Worm (Caenorhabditis elegans) whole organism, L4 larva: ENCODE measurements around the gene Y47D3A.31.

Experiments
- D1046.2 ChIP-seq: fragments of 200-800 bp; sonication (Bioruptor generic); IDR thresholded peaks from 2 replicates; pipeline ENCODE4 v1.3.6; 2022; ENCODE audit warnings: missing genetic modification characterization, missing compliant biosample characterization
- F10B5.3 ChIP-seq: sonication (generic microtip); optimal IDR thresholded peaks from 2 replicates; lab custom pipeline; 2016; ENCODE audit warnings: mild to moderate bottlenecking, missing genetic modification characterization, missing compliant biosample characterization
- F26F4.8 ChIP-seq: fragments of 200-800 bp; sonication (Bioruptor generic); conservative IDR thresholded peaks from 2 replicates; pipeline ENCODE4 v1.3.6; 2022; ENCODE audit warnings: missing genetic modification characterization, missing compliant biosample characterization
- F49E8.2 ChIP-seq: sonication (generic microtip); optimal IDR thresholded peaks from 2 replicates; lab custom pipeline; 2016; ENCODE audit warnings: missing compliant biosample characterization, mild to moderate bottlenecking, missing genetic modification characterization, borderline replicate concordance
- T20F7.1 ChIP-seq: fragments of 200-800 bp; sonication (Bioruptor generic); optimal IDR thresholded peaks from 2 replicates; lab custom pipeline; 2018; ENCODE audit warnings: mild to moderate bottlenecking, missing genetic modification characterization, missing compliant biosample characterization
- T26A8.4 ChIP-seq: fragments of 200-800 bp; sonication (Bioruptor generic); IDR thresholded peaks from 2 replicates; pipeline ENCODE4 v1.3.6; 2022; ENCODE audit warnings: missing genetic modification characterization, missing compliant biosample characterization
- Y105C5A.15 ChIP-seq: fragments of 200-800 bp; sonication (Bioruptor generic); IDR thresholded peaks from 2 replicates; pipeline ENCODE4 v1.3.6; 2022; ENCODE audit warnings: missing genetic modification characterization, missing compliant biosample characterization
- Y48G9A.11 ChIP-seq: fragments of 200-800 bp; sonication (Bioruptor generic); IDR thresholded peaks from 2 replicates; pipeline ENCODE4 v1.3.6; 2022; ENCODE audit warnings: missing genetic modification reagents, missing genetic modification characterization, missing compliant biosample characterization
- ZK546.5 ChIP-seq, 2 experiments: sonication (generic microtip); optimal IDR thresholded peaks; 2 replicates each; lab custom pipeline; 2017; ENCODE audit warnings: missing biosample characterization in 2 of 2, missing genetic modification characterization in 2 of 2
- ama-1 ChIP-seq: fragments of 150-350 bp; optimal IDR thresholded peaks from 2 replicates; lab custom pipeline; 2014; ENCODE audit warnings: inconsistent platforms, mixed read lengths
- ceh-20 ChIP-seq: fragments of 200-800 bp; sonication (Bioruptor generic); IDR thresholded peaks from 2 replicates; pipeline ENCODE4 v1.3.6; 2022; ENCODE audit warnings: missing genetic modification reagents, missing genetic modification characterization, missing compliant biosample characterization
- ceh-28 ChIP-seq: fragments of 150-350 bp; optimal IDR thresholded peaks from 2 replicates; lab custom pipeline; 2014; ENCODE audit warnings: missing biosample characterization, missing genetic modification reagents, missing genetic modification characterization
- cey-2 ChIP-seq: sonication (generic microtip); optimal IDR thresholded peaks from 3 replicates; lab custom pipeline; 2017; ENCODE audit warnings: missing genetic modification characterization, mild to moderate bottlenecking, missing compliant biosample characterization, antibody characterized with exemption, borderline replicate concordance; ENCODE audit not compliant: insufficient read depth
- dmd-8 ChIP-seq: fragments of 200-800 bp; sonication (Bioruptor generic); IDR thresholded peaks from 2 replicates; pipeline ENCODE4 v1.3.6; 2022; ENCODE audit warnings: missing genetic modification characterization, missing compliant biosample characterization
- dve-1 ChIP-seq: sonication (generic microtip); optimal IDR thresholded peaks from 2 replicates; lab custom pipeline; 2017; ENCODE audit warnings: antibody characterized with exemption, mild to moderate bottlenecking, missing genetic modification characterization, missing compliant biosample characterization; ENCODE audit not compliant: insufficient read depth
- egl-27 ChIP-seq: sonication (generic microtip); optimal IDR thresholded peaks from 3 replicates; lab custom pipeline; 2017; ENCODE audit warnings: missing biosample characterization, missing genetic modification reagents, missing genetic modification characterization
- egl-43 ChIP-seq: fragments of 200-800 bp; sonication (Bioruptor generic); IDR thresholded peaks from 2 replicates; pipeline ENCODE4 v1.3.6; 2022; ENCODE audit warnings: missing genetic modification reagents, missing genetic modification characterization, missing compliant biosample characterization
- fos-1 ChIP-seq: fragments of 150-350 bp; optimal IDR thresholded peaks from 2 replicates; lab custom pipeline; 2014; ENCODE audit warnings: missing biosample characterization, missing genetic modification characterization
- gei-8 ChIP-seq: fragments of 200-800 bp; sonication (Bioruptor generic); optimal IDR thresholded peaks from 2 replicates; lab custom pipeline; 2018; ENCODE audit warnings: mild to moderate bottlenecking, missing genetic modification characterization, missing compliant biosample characterization
- hif-1 ChIP-seq, 2 experiments: sonication (generic microtip); optimal IDR thresholded peaks; 2 replicates each; lab custom pipeline; 2016 to 2017; ENCODE audit warnings: missing compliant biosample characterization in 2 of 2, missing genetic modification characterization in 2 of 2, missing genetic modification reagents in 2 of 2, missing genotype in 2 of 2, mild to moderate bottlenecking in 1 of 2
- hlh-11 ChIP-seq: fragments of 200-800 bp; sonication (Bioruptor generic); optimal IDR thresholded peaks from 2 replicates; lab custom pipeline; 2018; ENCODE audit warnings: mild to moderate bottlenecking, missing genetic modification characterization, missing compliant biosample characterization
- hlh-30 ChIP-seq: sonication (generic microtip); optimal IDR thresholded peaks from 2 replicates; lab custom pipeline; 2017; ENCODE audit warnings: antibody characterized with exemption, mild to moderate bottlenecking, missing genetic modification characterization, missing compliant biosample characterization; ENCODE audit not compliant: insufficient read depth
- hmg-1.1 ChIP-seq: fragments of 200-800 bp; sonication (Bioruptor generic); IDR thresholded peaks from 2 replicates; pipeline ENCODE4 v1.3.6; 2022; ENCODE audit warnings: missing genetic modification reagents, missing genetic modification characterization, missing compliant biosample characterization
- lin-13 ChIP-seq: fragments of 150-350 bp; optimal IDR thresholded peaks from 2 replicates; lab custom pipeline; 2014; ENCODE audit warnings: missing biosample characterization, missing genetic modification reagents, missing genetic modification characterization
- lin-15B ChIP-seq: fragments of 150-350 bp; sonication (generic microtip); optimal IDR thresholded peaks from 3 replicates; lab custom pipeline; 2014; ENCODE audit warnings: missing biosample characterization, missing genetic modification characterization
- lsy-2 ChIP-seq, 2 experiments: fragments of 150-350 bp in 1 of 2; sonication (generic microtip) in 1 of 2; optimal IDR thresholded peaks; 2 replicates each; lab custom pipeline; 2014 to 2017; ENCODE audit warnings: missing biosample characterization in 2 of 2, missing genetic modification characterization in 2 of 2
- madf-5 ChIP-seq, 2 experiments: fragments of 200-800 bp; sonication (Bioruptor generic); IDR thresholded peaks; 2 replicates each; pipeline ENCODE4 v1.3.6; 2022; ENCODE audit warnings: missing compliant biosample characterization in 2 of 2, missing genetic modification characterization in 2 of 2
- madf-9 ChIP-seq: fragments of 200-800 bp; sonication (Bioruptor generic); conservative IDR thresholded peaks from 2 replicates; pipeline ENCODE4 v1.3.6; 2022; ENCODE audit warnings: missing genetic modification reagents, missing genetic modification characterization, missing compliant biosample characterization
- mdl-1 ChIP-seq, 2 experiments: fragments of 150-350 bp in 1 of 2; sonication (generic microtip) in 1 of 2; optimal IDR thresholded peaks; 2 replicates each; lab custom pipeline; 2014 to 2017; ENCODE audit warnings: missing biosample characterization in 2 of 2, missing genetic modification characterization in 2 of 2
- mdt-29 ChIP-seq: fragments of 200-800 bp; sonication (Bioruptor generic); IDR thresholded peaks from 2 replicates; pipeline ENCODE4 v1.3.6; 2022; ENCODE audit warnings: missing genetic modification reagents, missing genetic modification characterization, missing compliant biosample characterization
- mep-1 ChIP-seq: fragments of 150-350 bp; sonication (generic microtip); optimal IDR thresholded peaks from 3 replicates; lab custom pipeline; 2014; ENCODE audit warnings: missing biosample characterization, missing genetic modification characterization
- mes-2 ChIP-seq: sonication (generic microtip); optimal IDR thresholded peaks from 2 replicates; lab custom pipeline; 2016; ENCODE audit warnings: missing genotype, mild to moderate bottlenecking, missing genetic modification characterization, missing compliant biosample characterization; ENCODE audit not compliant: poor library complexity, severe bottlenecking
- nhr-10 ChIP-seq: fragments of 150-350 bp; optimal IDR thresholded peaks from 2 replicates; lab custom pipeline; 2014; ENCODE audit warnings: missing biosample characterization, missing genetic modification characterization
- nhr-237 ChIP-seq: sonication (generic microtip); optimal IDR thresholded peaks from 2 replicates; lab custom pipeline; 2017; ENCODE audit warnings: missing biosample characterization, missing genetic modification characterization
- nhr-28 ChIP-seq: fragments of 150-350 bp; optimal IDR thresholded peaks from 2 replicates; lab custom pipeline; 2014; ENCODE audit warnings: missing biosample characterization, missing genetic modification characterization
- nhr-42 ChIP-seq: fragments of 200-800 bp; sonication (Bioruptor generic); IDR thresholded peaks from 2 replicates; pipeline ENCODE4 v1.3.6; 2022; ENCODE audit warnings: missing genetic modification characterization, missing compliant biosample characterization
- nhr-6 ChIP-seq: fragments of 150-350 bp; optimal IDR thresholded peaks from 2 replicates; lab custom pipeline; 2014; ENCODE audit warnings: missing biosample characterization, missing genetic modification characterization
- nhr-76 ChIP-seq: fragments of 150-350 bp; optimal IDR thresholded peaks from 2 replicates; lab custom pipeline; 2014; ENCODE audit warnings: missing biosample characterization, missing genetic modification characterization
- nhr-77 ChIP-seq: fragments of 150-350 bp; optimal IDR thresholded peaks from 2 replicates; lab custom pipeline; 2014; ENCODE audit warnings: missing biosample characterization, missing genetic modification characterization
- sdz-12 ChIP-seq: fragments of 200-800 bp; sonication (Bioruptor generic); optimal IDR thresholded peaks from 2 replicates; lab custom pipeline; 2018; ENCODE audit warnings: mild to moderate bottlenecking, missing genetic modification characterization, missing compliant biosample characterization
- spr-1 ChIP-seq: sonication (generic microtip); optimal IDR thresholded peaks from 2 replicates; lab custom pipeline; 2016; ENCODE audit warnings: mild to moderate bottlenecking, missing genetic modification characterization, missing compliant biosample characterization
- spr-3 ChIP-seq: fragments of 200-800 bp; sonication (Bioruptor generic); optimal IDR thresholded peaks from 2 replicates; lab custom pipeline; 2018; ENCODE audit warnings: mild to moderate bottlenecking, missing genetic modification characterization, missing compliant biosample characterization
- tag-97 ChIP-seq: fragments of 200-800 bp; sonication (Bioruptor generic); IDR thresholded peaks from 2 replicates; pipeline ENCODE4 v1.3.6; 2022; ENCODE audit warnings: missing genetic modification characterization, missing compliant biosample characterization
- unc-62 ChIP-seq, 3 experiments: fragments of 150-350 bp in 1 of 3; sonication (generic microtip); optimal IDR thresholded peaks in 2 of 3; peaks in 1 of 3; 1 replicate in 1 of 3; 2 replicates in 2 of 3; lab custom pipeline; 2014 to 2017; ENCODE audit warnings: missing biosample characterization in 3 of 3, missing genetic modification characterization in 3 of 3, missing genetic modification reagents in 3 of 3, missing genotype in 1 of 3
- zag-1 ChIP-seq: fragments of 150-350 bp; optimal IDR thresholded peaks from 2 replicates; lab custom pipeline; 2014; ENCODE audit warnings: missing biosample characterization, missing genetic modification characterization
- zip-2 ChIP-seq: fragments of 150-350 bp; optimal IDR thresholded peaks from 2 replicates; lab custom pipeline; 2014; ENCODE audit warnings: missing biosample characterization, missing genetic modification characterization
- ztf-11 ChIP-seq: fragments of 150-350 bp; optimal IDR thresholded peaks from 2 replicates; lab custom pipeline; 2014; ENCODE audit warnings: missing biosample characterization, missing genetic modification characterization

Y47D3A.31 gene

DNA sequence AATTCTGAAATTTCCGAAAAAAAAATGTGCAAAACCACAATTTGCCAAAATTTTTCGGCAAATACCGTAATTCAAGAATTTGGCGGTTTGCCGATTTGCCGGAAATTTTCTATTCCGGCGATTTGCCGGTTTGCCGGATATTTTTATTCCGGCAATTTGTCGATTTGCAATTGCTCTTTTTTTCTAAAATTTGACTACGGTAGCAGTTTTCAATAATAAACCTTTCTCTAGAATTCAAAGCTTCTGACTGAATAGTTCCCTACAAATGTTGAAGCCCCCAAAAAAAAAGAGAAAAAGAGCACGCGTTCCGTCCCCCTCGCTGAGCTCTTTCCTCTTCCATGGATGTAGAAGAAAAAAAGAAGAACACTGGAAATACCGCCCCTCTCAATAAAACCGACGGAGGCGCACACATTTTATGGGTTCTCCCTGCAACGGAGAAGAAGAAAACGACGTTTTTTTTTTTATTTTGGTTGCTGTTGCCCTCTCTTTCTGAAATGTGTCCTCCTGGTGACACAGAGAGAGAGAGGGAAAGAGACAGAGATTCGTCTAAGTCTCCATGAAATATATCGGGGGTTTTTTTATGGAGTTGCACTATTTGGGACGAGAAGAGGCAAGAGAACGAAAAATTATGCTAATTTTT lies 44.0 kb upstream of the Y47D3A.31 start:
- TF ChIP-seq nhr-237 (tag; lab: Kevin White, UChicago) (no peak), mep-1 (tag; lab: Kevin White, UChicago) (peak; percentile 34), hlh-11 (no peak), F49E8.2 (tag; lab: Kevin White, UChicago) (no peak), D1046.2 (GFP tag; lab: Robert Waterston, UW) (no peak), hmg-1.1 (GFP tag; lab: Robert Waterston, UW) (0 out of 2 replicates have a peak, but pooled peaks have one; percentile 31), lsy-2 (tag; optimal IDR thresholded peaks at IDR 0.05; lab: Kevin White, UChicago) (peak in 1 of 2 experiments; percentile 40), ceh-28 (tag; lab: Kevin White, UChicago) (no peak), unc-62 (GFP tag; optimal IDR thresholded peaks at IDR 0.05 in 1 of 2; lab: Kevin White, UChicago) (peak in 1 of 2 experiments; percentile 95), unc-62 (tag; optimal IDR thresholded peaks at IDR 0.05; lab: Kevin White, UChicago) (no peak), mdl-1 (tag; optimal IDR thresholded peaks at IDR 0.05; lab: Kevin White, UChicago) (peak in 1 of 2 experiments; percentile 43)

DNA sequence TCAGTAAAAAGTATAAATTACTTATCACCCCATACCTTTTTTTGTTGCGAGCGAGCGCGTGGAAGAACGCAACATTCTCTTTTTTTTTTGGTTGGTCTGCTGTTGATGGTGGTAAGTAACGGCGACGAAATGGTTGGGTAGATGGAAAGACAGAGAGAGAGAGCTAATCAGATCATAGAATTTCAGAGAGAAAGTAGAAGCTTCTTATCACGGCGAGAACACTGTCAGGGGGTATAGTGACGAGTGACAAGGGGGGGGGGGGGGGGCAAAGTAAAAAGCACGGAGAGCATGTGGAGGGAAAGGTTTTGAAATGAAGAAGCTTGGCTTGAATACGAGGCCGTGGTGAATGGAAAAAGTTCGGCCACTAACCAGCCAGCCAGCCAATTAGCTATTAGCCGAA lies 40.3 kb upstream of the Y47D3A.31 start:
- TF ChIP-seq dmd-8 (GFP tag; lab: Robert Waterston, UW): no peak
- TF ChIP-seq gei-8: no peak
- no peak for TF ChIP-seq nhr-6 (tag; lab: Kevin White, UChicago)
- TF ChIP-seq spr-3 (GFP tag; lab: Kevin White, UChicago): no peak
- TF ChIP-seq F26F4.8 (GFP tag; lab: Robert Waterston, UW): no peak
- TF ChIP-seq lsy-2 (tag; optimal IDR thresholded peaks at IDR 0.05; lab: Kevin White, UChicago): no peak
- TF ChIP-seq zip-2 (tag; lab: Kevin White, UChicago): no peak
- TF ChIP-seq Y48G9A.11: no peak
- TF ChIP-seq hlh-11: peak; percentile 84
- no peak for TF ChIP-seq mdt-29 (GFP tag; lab: Robert Waterston, UW)
- TF ChIP-seq mep-1 (tag; lab: Kevin White, UChicago): no peak
- no peak for TF ChIP-seq tag-97 (GFP tag; lab: Robert Waterston, UW)
- TF ChIP-seq T20F7.1 (GFP tag; lab: Kevin White, UChicago): no peak
- TF ChIP-seq nhr-237 (tag; lab: Kevin White, UChicago): no peak
- 0 out of 2 replicates have a peak, but pooled peaks have one; percentile 49 for TF ChIP-seq T26A8.4
- no peak for TF ChIP-seq ztf-11 (tag; lab: Kevin White, UChicago)
- no peak for TF ChIP-seq unc-62 (GFP tag; optimal IDR thresholded peaks at IDR 0.05 in 1 of 2; lab: Kevin White, UChicago)
- TF ChIP-seq unc-62 (tag; optimal IDR thresholded peaks at IDR 0.05; lab: Kevin White, UChicago): no peak
- TF ChIP-seq ZK546.5 (tag; optimal IDR thresholded peaks at IDR 0.05; lab: Kevin White, UChicago): no peak
- no peak for TF ChIP-seq nhr-76 (tag; lab: Kevin White, UChicago)
- no peak for TF ChIP-seq nhr-77 (tag; lab: Kevin White, UChicago)
- TF ChIP-seq cey-2: no peak
- TF ChIP-seq zag-1: no peak
- no peak for TF ChIP-seq sdz-12 (GFP tag; lab: Kevin White, UChicago)
- no peak for TF ChIP-seq Y105C5A.15 (GFP tag; lab: Robert Waterston, UW)
- TF ChIP-seq mes-2 (tag; lab: Kevin White, UChicago): peak; percentile 9
- no peak for TF ChIP-seq lin-13 (GFP tag; lab: Kevin White, UChicago)
- no peak for TF ChIP-seq hif-1 (tag; optimal IDR thresholded peaks at IDR 0.05; lab: Kevin White, UChicago)
- TF ChIP-seq madf-5 (GFP tag; IDR thresholded peaks at IDR 0.05; lab: Robert Waterston, UW): no peak
- TF ChIP-seq spr-1 (tag; lab: Kevin White, UChicago): no peak
- TF ChIP-seq nhr-28: peak; percentile 48
- no peak for TF ChIP-seq madf-9
- no peak for TF ChIP-seq nhr-10 (tag; lab: Kevin White, UChicago)
- no peak for TF ChIP-seq lin-15B (tag; lab: Kevin White, UChicago)
- no peak for TF ChIP-seq ceh-28 (tag; lab: Kevin White, UChicago)
- TF ChIP-seq hlh-30: peak; percentile 35
- TF ChIP-seq egl-43 (GFP tag; lab: Robert Waterston, UW): no peak
- no peak for TF ChIP-seq egl-27 (tag; lab: Kevin White, UChicago)
- no peak for TF ChIP-seq nhr-42 (GFP tag; lab: Robert Waterston, UW)
- TF ChIP-seq ceh-20: no peak
- no peak for TF ChIP-seq ama-1 (lab: Kevin White, UChicago)
- TF ChIP-seq dve-1 (tag; lab: Kevin White, UChicago): peak; percentile 53
- TF ChIP-seq F10B5.3: no peak
- no peak for TF ChIP-seq fos-1 (tag; lab: Kevin White, UChicago)
